Worm (Caenorhabditis elegans) whole organism, L2 larva: ENCODE data around the gene nspd-4.

Experiments
- C34F6.9 ChIP-seq: fragments of 150-350 bp; optimal IDR thresholded peaks from 2 replicates; lab custom pipeline; 2014; ENCODE audit warnings: missing biosample characterization, missing genetic modification characterization
- F13H6.1 ChIP-seq: sonication (generic microtip); optimal IDR thresholded peaks from 2 replicates; lab custom pipeline; 2016; ENCODE audit warnings: missing genetic modification characterization, missing compliant biosample characterization
- R02D3.7 ChIP-seq: fragments of 150-350 bp; optimal IDR thresholded peaks from 2 replicates; lab custom pipeline; 2014; ENCODE audit warnings: missing biosample characterization, missing genetic modification characterization
- Y55F3AM.14 ChIP-seq: fragments of 200-800 bp; sonication (Bioruptor generic); optimal IDR thresholded peaks from 2 replicates; lab custom pipeline; 2018; ENCODE audit warnings: mild to moderate bottlenecking, missing genetic modification characterization, missing compliant biosample characterization
- ZK546.5 ChIP-seq: sonication (generic microtip); optimal IDR thresholded peaks from 2 replicates; lab custom pipeline; 2017; ENCODE audit warnings: missing biosample characterization, missing genetic modification characterization
- alr-1 ChIP-seq: fragments of 150-350 bp; optimal IDR thresholded peaks from 2 replicates; lab custom pipeline; 2014; ENCODE audit warnings: missing biosample characterization, missing genetic modification characterization
- aly-2 ChIP-seq: fragments of 150-350 bp; optimal IDR thresholded peaks from 2 replicates; lab custom pipeline; 2014; ENCODE audit warnings: missing biosample characterization, missing genetic modification characterization
- ama-1 ChIP-seq: fragments of 150-350 bp; optimal IDR thresholded peaks from 2 replicates; lab custom pipeline; 2018; ENCODE audit warnings: inconsistent platforms
- blmp-1 ChIP-seq: sonication (generic microtip); optimal IDR thresholded peaks from 2 replicates; lab custom pipeline; 2017; ENCODE audit warnings: missing genetic modification characterization, mild to moderate bottlenecking, missing compliant biosample characterization, antibody characterized with exemption, moderate library complexity; ENCODE audit not compliant: insufficient read depth
- ceh-82 ChIP-seq: fragments of 150-350 bp; optimal IDR thresholded peaks from 2 replicates; lab custom pipeline; 2014; ENCODE audit warnings: missing biosample characterization, missing genetic modification characterization
- crh-2 ChIP-seq: sonication (generic microtip); optimal IDR thresholded peaks from 2 replicates; lab custom pipeline; 2017; ENCODE audit warnings: missing biosample characterization, missing genetic modification characterization
- dmd-4 ChIP-seq: sonication (generic microtip); optimal IDR thresholded peaks from 2 replicates; lab custom pipeline; 2017; ENCODE audit warnings: missing biosample characterization, missing genetic modification characterization
- egl-27 ChIP-seq: sonication (generic microtip); optimal IDR thresholded peaks from 3 replicates; lab custom pipeline; 2017; ENCODE audit warnings: missing biosample characterization, missing genetic modification reagents, missing genetic modification characterization
- elt-1 ChIP-seq: fragments of 150-350 bp; optimal IDR thresholded peaks from 2 replicates; lab custom pipeline; 2014; ENCODE audit warnings: missing biosample characterization, missing genetic modification characterization
- elt-3 ChIP-seq: sonication (generic microtip); optimal IDR thresholded peaks from 2 replicates; lab custom pipeline; 2017; ENCODE audit warnings: missing biosample characterization, missing genetic modification characterization
- fos-1 ChIP-seq: fragments of 150-350 bp; optimal IDR thresholded peaks from 2 replicates; lab custom pipeline; 2014; ENCODE audit warnings: missing biosample characterization, missing genetic modification characterization
- gmeb-1 ChIP-seq: fragments of 150-350 bp; optimal IDR thresholded peaks from 2 replicates; lab custom pipeline; 2014; ENCODE audit warnings: missing biosample characterization, missing genetic modification characterization
- lin-11 ChIP-seq: fragments of 150-350 bp; sonication (generic microtip); optimal IDR thresholded peaks from 2 replicates; lab custom pipeline; 2014; ENCODE audit warnings: missing biosample characterization, missing genetic modification characterization, inconsistent platforms, mixed read lengths
- lin-13 ChIP-seq: fragments of 150-350 bp; optimal IDR thresholded peaks from 2 replicates; lab custom pipeline; 2014; ENCODE audit warnings: missing biosample characterization, missing genetic modification reagents, missing genetic modification characterization
- lin-39 ChIP-seq: fragments of 150-350 bp; optimal IDR thresholded peaks from 2 replicates; lab custom pipeline; 2014; ENCODE audit warnings: missing biosample characterization, missing genetic modification reagents, missing genetic modification characterization
- lsy-2 ChIP-seq, 2 experiments: fragments of 150-350 bp in 1 of 2; sonication (generic microtip) in 1 of 2; optimal IDR thresholded peaks; 2 replicates each; lab custom pipeline; 2014 to 2017; ENCODE audit warnings: missing biosample characterization in 2 of 2, missing genetic modification characterization in 2 of 2
- mab-5 ChIP-seq: fragments of 150-350 bp; optimal IDR thresholded peaks from 2 replicates; lab custom pipeline; 2014; ENCODE audit warnings: missing biosample characterization, missing genetic modification characterization
- mbf-1 ChIP-seq: sonication (generic microtip); optimal IDR thresholded peaks from 2 replicates; lab custom pipeline; 2017; ENCODE audit warnings: missing biosample characterization, missing genetic modification characterization
- mdl-1 ChIP-seq, 2 experiments: fragments of 150-350 bp in 1 of 2; sonication (generic microtip) in 1 of 2; optimal IDR thresholded peaks; 2 replicates each; lab custom pipeline; 2017; ENCODE audit warnings: missing biosample characterization in 2 of 2, missing genetic modification characterization in 2 of 2
- nhr-10 ChIP-seq: sonication (generic microtip); optimal IDR thresholded peaks from 2 replicates; lab custom pipeline; 2017; ENCODE audit warnings: missing biosample characterization, missing genetic modification characterization
- nhr-11 ChIP-seq: fragments of 150-350 bp; optimal IDR thresholded peaks from 2 replicates; lab custom pipeline; 2014; ENCODE audit warnings: missing biosample characterization, missing genetic modification characterization
- nhr-12 ChIP-seq: fragments of 150-350 bp; optimal IDR thresholded peaks from 2 replicates; lab custom pipeline; 2014; ENCODE audit warnings: missing biosample characterization, missing genetic modification characterization
- nhr-129 ChIP-seq: fragments of 150-350 bp; optimal IDR thresholded peaks from 2 replicates; lab custom pipeline; 2014; ENCODE audit warnings: missing biosample characterization, missing genetic modification characterization
- nhr-21 ChIP-seq: fragments of 150-350 bp; optimal IDR thresholded peaks from 2 replicates; lab custom pipeline; 2014; ENCODE audit warnings: missing biosample characterization, missing genetic modification characterization
- nhr-23 ChIP-seq: fragments of 150-350 bp; optimal IDR thresholded peaks from 2 replicates; lab custom pipeline; 2014; ENCODE audit warnings: missing biosample characterization, missing genetic modification reagents, missing genetic modification characterization
- nhr-237 ChIP-seq: fragments of 150-350 bp; optimal IDR thresholded peaks from 2 replicates; lab custom pipeline; 2014; ENCODE audit warnings: missing biosample characterization, missing genetic modification characterization
- nhr-25 ChIP-seq: fragments of 150-350 bp; sonication (generic microtip); optimal IDR thresholded peaks from 3 replicates; lab custom pipeline; 2014; ENCODE audit warnings: missing biosample characterization, missing genetic modification characterization
- nhr-6 ChIP-seq: fragments of 150-350 bp; optimal IDR thresholded peaks from 2 replicates; lab custom pipeline; 2014; ENCODE audit warnings: missing biosample characterization, missing genetic modification characterization
- nhr-77 ChIP-seq: fragments of 150-350 bp; optimal IDR thresholded peaks from 2 replicates; lab custom pipeline; 2014; ENCODE audit warnings: missing biosample characterization, missing genetic modification characterization
- peb-1 ChIP-seq: fragments of 150-350 bp; optimal IDR thresholded peaks from 2 replicates; lab custom pipeline; 2014; ENCODE audit warnings: missing biosample characterization, missing genetic modification characterization
- sem-4 ChIP-seq: fragments of 150-350 bp; optimal IDR thresholded peaks from 2 replicates; lab custom pipeline; 2014; ENCODE audit warnings: missing biosample characterization, missing genetic modification reagents, missing genetic modification characterization
- sma-3 ChIP-seq: sonication (generic microtip); optimal IDR thresholded peaks from 2 replicates; lab custom pipeline; 2016; ENCODE audit warnings: missing genetic modification reagents, missing genetic modification characterization, missing compliant biosample characterization
- sma-9 ChIP-seq, 2 experiments: fragments of 150-350 bp in 1 of 2; sonication (generic microtip) in 1 of 2; optimal IDR thresholded peaks; 2 replicates each; lab custom pipeline; 2014 to 2016; ENCODE audit warnings: missing genetic modification characterization in 2 of 2, mild to moderate bottlenecking in 1 of 2, missing biosample characterization in 1 of 2, missing compliant biosample characterization in 1 of 2, missing genetic modification reagents in 1 of 2, moderate library complexity in 1 of 2
- snpc-4 ChIP-seq: fragments of 150-350 bp; optimal IDR thresholded peaks from 2 replicates; lab custom pipeline; 2014; ENCODE audit warnings: missing biosample characterization, missing genetic modification characterization
- unc-39 ChIP-seq: fragments of 150-350 bp; optimal IDR thresholded peaks from 2 replicates; lab custom pipeline; 2014; ENCODE audit warnings: missing biosample characterization, missing genetic modification characterization
- unc-55 ChIP-seq: fragments of 150-350 bp; sonication (generic microtip); optimal IDR thresholded peaks from 3 replicates; lab custom pipeline; 2014; ENCODE audit warnings: missing biosample characterization, missing genetic modification reagents, missing genetic modification characterization
- unc-62 ChIP-seq: fragments of 150-350 bp; optimal IDR thresholded peaks from 2 replicates; lab custom pipeline; 2014; ENCODE audit warnings: missing biosample characterization, missing genetic modification reagents, missing genetic modification characterization
- zag-1 ChIP-seq: fragments of 150-350 bp; optimal IDR thresholded peaks from 2 replicates; lab custom pipeline; 2014; ENCODE audit warnings: missing biosample characterization, missing genetic modification characterization
- ztf-1 ChIP-seq: fragments of 200-800 bp; sonication (Bioruptor generic); conservative IDR thresholded peaks from 2 replicates; pipeline ENCODE4 v1.3.6; 2022; ENCODE audit warnings: missing genetic modification characterization, missing compliant biosample characterization
- ztf-11 ChIP-seq: sonication (generic microtip); optimal IDR thresholded peaks from 2 replicates; lab custom pipeline; 2017; ENCODE audit warnings: missing biosample characterization, missing genetic modification characterization
- ztf-4 ChIP-seq: fragments of 150-350 bp; optimal IDR thresholded peaks from 2 replicates; lab custom pipeline; 2014; ENCODE audit warnings: missing biosample characterization, missing genetic modification characterization

Gene nspd-4

DNA sequence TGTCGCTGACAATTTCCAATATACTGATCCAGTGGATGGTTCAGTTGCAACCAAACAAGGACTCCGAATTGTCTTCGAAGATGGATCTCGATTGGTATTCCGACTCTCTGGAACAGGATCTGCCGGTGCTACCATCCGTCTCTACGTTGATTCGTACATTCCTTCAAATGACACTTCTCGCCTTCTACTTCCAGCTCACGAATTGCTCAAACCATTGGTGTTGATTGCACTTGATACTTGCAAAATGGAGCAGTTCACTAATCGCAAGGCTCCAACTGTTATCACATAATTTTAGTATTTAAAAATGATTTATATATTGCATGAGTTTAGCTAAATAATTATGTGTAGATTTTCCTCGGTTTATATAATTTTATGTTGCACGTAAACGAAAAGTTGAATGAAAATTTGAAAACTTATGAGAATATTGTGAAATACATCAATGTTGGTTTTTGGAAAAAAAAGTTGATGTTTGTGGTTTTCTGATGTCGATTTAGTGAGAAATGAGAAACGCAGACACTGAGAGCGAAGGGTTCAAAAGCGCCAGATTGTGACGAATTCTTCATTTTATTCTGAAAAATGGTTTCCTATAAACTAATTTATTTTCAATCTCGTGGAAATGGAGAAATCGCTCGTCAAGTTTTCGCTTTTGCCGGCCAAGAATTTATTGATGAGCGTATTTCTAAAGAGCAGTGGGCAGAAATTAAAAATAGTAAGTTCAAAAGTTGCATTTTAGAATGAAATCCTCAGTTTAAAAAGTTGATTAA, 48.8 kb downstream of the nspd-4 start, which contains the start of gene gst-9:
gst-9 (plus strand) TSS at position 574 of the 764 bp plus-strand sequence.
- TF ChIP-seq ama-1 (peak; percentile 81), F13H6.1 (peak; percentile 25), nhr-129 (tag; lab: Kevin White, UChicago) (peak; percentile 33), egl-27 (tag; lab: Kevin White, UChicago) (no peak), crh-2 (tag; lab: Kevin White, UChicago) (peak; percentile 61), lin-11 (tag; lab: Kevin White, UChicago) (no peak), C34F6.9 (no peak), snpc-4 (tag; lab: Kevin White, UChicago) (no peak), ztf-11 (tag; lab: Kevin White, UChicago) (no peak), elt-3 (tag; lab: Kevin White, UChicago) (no peak), blmp-1 (no peak), R02D3.7 (tag; lab: Kevin White, UChicago) (no peak), nhr-23 (tag; lab: Kevin White, UChicago) (no peak), sma-3 (GFP tag; lab: Kevin White, UChicago) (peak; percentile 23), nhr-237 (tag; lab: Kevin White, UChicago) (no peak), ztf-1 (GFP tag; lab: Robert Waterston, UW) (no peak), ZK546.5 (tag; lab: Kevin White, UChicago) (no peak), unc-39 (tag; lab: Kevin White, UChicago) (no peak), gmeb-1 (tag; lab: Kevin White, UChicago) (no peak), lin-13 (GFP tag; lab: Kevin White, UChicago) (no peak), nhr-11 (tag; lab: Kevin White, UChicago) (no peak), lin-39 (no peak), fos-1 (no peak), aly-2 (tag; lab: Kevin White, UChicago) (no peak), ztf-4 (tag; lab: Kevin White, UChicago) (peak; percentile 66), unc-55 (GFP tag; lab: Kevin White, UChicago) (peak; percentile 43), mab-5 (tag; lab: Kevin White, UChicago) (no peak), nhr-6 (tag; lab: Kevin White, UChicago) (peak; percentile 8), nhr-21 (tag; lab: Kevin White, UChicago) (no peak), peb-1 (tag; lab: Kevin White, UChicago) (no peak), sem-4 (tag; lab: Kevin White, UChicago) (no peak), unc-62 (GFP tag; lab: Kevin White, UChicago) (no peak), nhr-12 (no peak), Y55F3AM.14 (GFP tag; lab: Kevin White, UChicago) (no peak), sma-9 (GFP tag; optimal IDR thresholded peaks at IDR 0.05; lab: Kevin White, UChicago) (peak; percentile 33), sma-9 (tag; optimal IDR thresholded peaks at IDR 0.05; lab: Kevin White, UChicago) (no peak), nhr-25 (no peak), ceh-82 (no peak), lsy-2 (tag; optimal IDR thresholded peaks at IDR 0.05; lab: Kevin White, UChicago) (peak in 1 of 2 experiments; percentile 51), alr-1 (tag; lab: Kevin White, UChicago) (no peak), elt-1 (tag; lab: Kevin White, UChicago) (no peak), zag-1 (tag; lab: Kevin White, UChicago) (no peak), nhr-77 (tag; lab: Kevin White, UChicago) (no peak), nhr-10 (tag; lab: Kevin White, UChicago) (no peak), mbf-1 (tag; lab: Kevin White, UChicago) (no peak), dmd-4 (tag; lab: Kevin White, UChicago) (no peak), mdl-1 (tag; optimal IDR thresholded peaks at IDR 0.05; lab: Kevin White, UChicago) (no peak)
